Fruit fly (Drosophila melanogaster): ENCODE data around the gene heca.

Gene heca

DNA sequence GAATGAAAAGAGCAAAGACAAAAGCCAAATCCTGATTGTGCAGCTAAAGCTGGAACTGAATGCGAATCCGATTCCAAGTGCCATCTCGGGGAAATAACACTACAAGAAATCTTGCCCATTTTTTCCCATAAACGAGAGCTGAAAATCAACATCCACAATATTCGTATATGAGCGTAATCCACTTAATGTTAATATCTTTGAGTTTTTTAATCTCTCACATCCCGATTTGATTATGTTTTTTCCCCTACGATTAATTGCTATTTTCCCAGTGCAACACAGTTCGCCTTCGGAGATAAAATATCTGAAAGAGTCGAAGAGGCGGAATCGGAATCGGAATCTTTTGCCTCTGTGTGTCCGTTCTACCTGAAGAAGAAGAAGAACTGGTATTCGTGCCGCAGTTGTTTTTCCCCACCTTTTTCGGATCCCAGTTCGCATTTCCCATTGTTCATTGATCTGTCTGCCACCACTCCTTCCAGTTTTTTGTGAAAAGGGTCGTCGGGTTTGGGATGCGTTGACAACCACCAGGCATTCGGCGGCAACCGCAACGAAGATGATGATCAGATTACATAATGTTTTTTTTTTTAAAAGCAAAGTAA is 56.7 kb downstream of the heca start (continued):
- no peak for TF ChIP-seq kay (GFP tag; optimal IDR thresholded peaks at IDR 0.05)
- TF ChIP-seq Poxn (GFP tag; IDR thresholded peaks at IDR 0.05) = no peak
- TF ChIP-seq Hr78 (GFP tag; optimal IDR thresholded peaks at IDR 0.05) = no peak
- no peak for TF ChIP-seq her (GFP tag; optimal IDR thresholded peaks at IDR 0.05)
- peak; percentile 10 for TF ChIP-seq corto (GFP tag; optimal IDR thresholded peaks at IDR 0.05)
- no peak for TF ChIP-seq NC2α (GFP tag; optimal IDR thresholded peaks at IDR 0.05)
- TF ChIP-seq CG17361 (GFP tag; IDR thresholded peaks at IDR 0.05) = peak; percentile 35; the same call in 1 of the 3 replicates
- TF ChIP-seq peb (GFP tag; IDR thresholded peaks at IDR 0.05) = no peak
- TF ChIP-seq CG1603 (tag; optimal IDR thresholded peaks at IDR 0.05) = peak; percentile 39
- TF ChIP-seq PHDP (tag; optimal IDR thresholded peaks at IDR 0.05) = no peak
- TF ChIP-seq E2f2 (GFP tag; IDR thresholded peaks at IDR 0.05) = no peak
- TF ChIP-seq maf-S (GFP tag; optimal IDR thresholded peaks at IDR 0.05) = no peak
- no peak for TF ChIP-seq CG7271 (tag; optimal IDR thresholded peaks at IDR 0.05)
- TF ChIP-seq pzg (GFP tag; optimal IDR thresholded peaks at IDR 0.05) = no peak
- TF ChIP-seq Gsc (GFP tag; IDR thresholded peaks at IDR 0.05) = no peak

DNA sequence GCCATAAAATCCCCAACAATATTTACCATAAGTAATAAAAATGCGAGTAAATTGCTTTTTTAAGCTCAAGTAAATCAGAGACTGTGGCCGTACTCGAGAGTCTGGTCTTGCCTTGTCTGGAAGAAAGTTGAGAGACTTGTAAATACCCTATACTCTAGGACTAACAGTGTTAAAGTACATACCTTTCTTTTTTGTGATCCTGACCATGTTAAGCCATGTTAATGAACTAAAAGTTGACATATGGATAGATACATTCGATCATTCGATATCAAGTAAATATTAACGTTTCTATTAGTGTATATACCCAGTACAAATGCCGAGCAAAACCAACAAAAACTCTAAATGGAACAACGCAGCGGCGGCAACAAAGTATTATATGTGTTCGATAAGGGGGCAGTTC is 58.4 kb downstream of the heca start:
- peak; percentile 55 for TF ChIP-seq Xrp1 (GFP tag; IDR thresholded peaks at IDR 0.05)
- TF ChIP-seq esg (GFP tag; conservative IDR thresholded peaks at IDR 0.05) = 0 out of 2 replicates have a peak, but pooled peaks have one; percentile 12
- no peak for TF ChIP-seq aop (GFP tag; IDR thresholded peaks at IDR 0.05)
- TF ChIP-seq abd-A (tag; optimal IDR thresholded peaks at IDR 0.05) = no peak
- TF ChIP-seq unpg (GFP tag; optimal IDR thresholded peaks at IDR 0.05) = peak; percentile 27
- no peak for TF ChIP-seq CG14441 (GFP tag; IDR thresholded peaks at IDR 0.05)
- no peak for TF ChIP-seq schlank (tag; optimal IDR thresholded peaks at IDR 0.05)
- TF ChIP-seq CG4854 (GFP tag; optimal IDR thresholded peaks at IDR 0.05) = no peak
- TF ChIP-seq CG42726 (GFP tag; IDR thresholded peaks at IDR 0.05; ENCODE audit: partially characterized antibody) = no peak
- no peak for TF ChIP-seq TFAM (GFP tag; optimal IDR thresholded peaks at IDR 0.05)
- peak; percentile 18 for TF ChIP-seq gro (GFP tag; optimal IDR thresholded peaks at IDR 0.05)
- TF ChIP-seq CG9932 (GFP tag; IDR thresholded peaks at IDR 0.05) = no peak
- TF ChIP-seq CG13296 (GFP tag; optimal IDR thresholded peaks at IDR 0.05) = no peak
- no peak for TF ChIP-seq repo (GFP tag; optimal IDR thresholded peaks at IDR 0.05)
- no peak for TF ChIP-seq gfzf (GFP tag; optimal IDR thresholded peaks at IDR 0.05)
- peak; percentile 20 to 26 for TF ChIP-seq chif (GFP tag; optimal IDR thresholded peaks at IDR 0.05)
- TF ChIP-seq B-H1 (GFP tag; IDR thresholded peaks at IDR 0.05) = no peak
- TF ChIP-seq CG32772 (GFP tag; IDR thresholded peaks at IDR 0.05) = no peak
- no peak for TF ChIP-seq ro (GFP tag; IDR thresholded peaks at IDR 0.05)
- TF ChIP-seq HLH3B (GFP tag; IDR thresholded peaks at IDR 0.05) = no peak
- TF ChIP-seq CG1792 (GFP tag; optimal IDR thresholded peaks at IDR 0.05) = no peak
- TF ChIP-seq trem (tag; optimal IDR thresholded peaks at IDR 0.05) = peak; percentile 48
- TF ChIP-seq lab (GFP tag; optimal IDR thresholded peaks at IDR 0.05) = peak; percentile 69
- TF ChIP-seq CG2129 (GFP tag; IDR thresholded peaks at IDR 0.05; ENCODE audit: partially characterized antibody) = no peak
- no peak for TF ChIP-seq sug (tag; optimal IDR thresholded peaks at IDR 0.05)
- TF ChIP-seq oc (tag; optimal IDR thresholded peaks at IDR 0.05) = no peak
- 0 out of 2 replicates have a peak, but pooled peaks have one; percentile 12 for TF ChIP-seq CG10959 (GFP tag; IDR thresholded peaks at IDR 0.05)
- no peak for TF ChIP-seq sens-2 (GFP tag; IDR thresholded peaks at IDR 0.05)
- TF ChIP-seq Side (GFP tag; optimal IDR thresholded peaks at IDR 0.05) = peak; percentile 8
- peak; percentile 32 for TF ChIP-seq CoRest (tag; optimal IDR thresholded peaks at IDR 0.05)
- TF ChIP-seq sens (GFP tag) = peak; percentile 83
- no peak for TF ChIP-seq zf30C (GFP tag; optimal IDR thresholded peaks at IDR 0.05)
- peak; percentile 57 for TF ChIP-seq slbo (GFP tag; IDR thresholded peaks at IDR 0.05)
- TF ChIP-seq mirr (GFP tag; optimal IDR thresholded peaks at IDR 0.05) = no peak
- TF ChIP-seq CG3281 (GFP tag; optimal IDR thresholded peaks at IDR 0.05) = peak; percentile 10
- no peak for TF ChIP-seq ssp (GFP tag; IDR thresholded peaks at IDR 0.05)
